Worm (Caenorhabditis elegans) whole organism, early embryonic: ENCODE data around the gene irld-48.

Experiments used
- F13C5.2 ChIP-seq: sonication (generic microtip); optimal IDR thresholded peaks from 2 replicates; lab custom pipeline; 2017; ENCODE audit warnings: mild to moderate bottlenecking, missing genetic modification characterization, inconsistent platforms, missing compliant biosample characterization
- ama-1 ChIP-seq: fragments of 150-350 bp; optimal IDR thresholded peaks from 2 replicates; lab custom pipeline; 2014
- ceh-13 ChIP-seq: fragments of 200-800 bp; sonication (Bioruptor generic); optimal IDR thresholded peaks from 2 replicates; lab custom pipeline; 2018; ENCODE audit warnings: mild to moderate bottlenecking, missing genetic modification characterization, missing compliant biosample characterization
- ceh-36 ChIP-seq: sonication (generic microtip); optimal IDR thresholded peaks from 2 replicates; lab custom pipeline; 2016; ENCODE audit warnings: missing genetic modification characterization, inconsistent platforms, missing compliant biosample characterization
- ets-7 ChIP-seq: sonication (generic microtip); optimal IDR thresholded peaks from 2 replicates; lab custom pipeline; 2016; ENCODE audit warnings: missing genotype, missing genetic modification characterization, missing compliant biosample characterization
- hmg-4 ChIP-seq: fragments of 200-800 bp; sonication (Bioruptor generic); optimal IDR thresholded peaks from 2 replicates; lab custom pipeline; 2018; ENCODE audit warnings: mild to moderate bottlenecking, missing genetic modification characterization, missing compliant biosample characterization
- hnd-1 ChIP-seq: sonication (generic microtip); optimal IDR thresholded peaks from 2 replicates; lab custom pipeline; 2016; ENCODE audit warnings: missing genetic modification characterization, missing compliant biosample characterization
- scrt-1 ChIP-seq: fragments of 200-800 bp; sonication (Bioruptor generic); IDR thresholded peaks from 2 replicates; pipeline ENCODE4 v1.3.6; 2022; ENCODE audit warnings: missing genetic modification characterization, missing compliant biosample characterization

DNA sequence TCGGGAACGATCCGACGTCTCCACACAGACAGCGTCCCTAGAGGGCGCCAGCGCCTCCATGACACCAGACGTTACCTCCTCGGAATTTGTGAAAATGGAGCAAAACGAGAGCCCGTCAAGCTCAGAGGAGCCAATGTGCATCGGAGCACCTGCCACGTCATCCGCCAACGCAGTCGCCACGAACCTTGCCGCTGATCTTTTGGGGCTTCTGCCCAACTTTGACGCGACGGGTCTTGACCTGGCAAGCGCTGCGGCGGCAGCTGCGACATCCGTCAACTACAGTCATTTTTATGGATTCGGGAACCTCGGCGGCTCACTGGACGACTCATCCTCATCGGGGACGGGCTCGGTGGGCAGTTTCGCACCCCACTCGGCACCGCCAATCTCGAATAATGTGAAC is 29.6 kb downstream of the irld-48 start:
- TF ChIP-seq ets-7 (tag; lab: Kevin White, UChicago) (no peak), ama-1 (lab: Kevin White, UChicago) (no peak), ceh-13 (GFP tag; lab: Kevin White, UChicago) (no peak), hnd-1 (no peak), F13C5.2 (tag; lab: Kevin White, UChicago) (no peak), scrt-1 (GFP tag; lab: Robert Waterston, UW) (no peak), hmg-4 (GFP tag; lab: Kevin White, UChicago) (no peak), ceh-36 (no peak)
